Fruit fly (Drosophila melanogaster) whole organism, wandering third instar larva: ENCODE data around the gene CG12003.
A peak's percentile ranks its signal among the peaks of the same experiment; 100 is the strongest.

Experiments used
- Abd-B ChIP-seq: fragments of >200 bp; optimal IDR thresholded peaks from 2 replicates; lab custom pipeline; 2017; ENCODE audit warnings: missing biosample characterization, missing genetic modification characterization
- CG32264 ChIP-seq: fragments of 200-800 bp; sonication (Bioruptor generic); optimal IDR thresholded peaks from 2 replicates; lab custom pipeline; 2016; ENCODE audit warnings: missing biosample characterization, missing genetic modification characterization
- CG9705 ChIP-seq: fragments of 200-800 bp; sonication (Bioruptor generic); optimal IDR thresholded peaks from 2 replicates; lab custom pipeline; 2018; ENCODE audit warnings: missing biosample characterization, mild to moderate bottlenecking, missing genetic modification characterization
- CrebA ChIP-seq: fragments of 200-800 bp; sonication (Bioruptor generic); optimal IDR thresholded peaks from 2 replicates; lab custom pipeline; 2016; ENCODE audit warnings: missing biosample characterization, mild to moderate bottlenecking, missing genetic modification characterization, borderline replicate concordance
- Dfd ChIP-seq: fragments of >200 bp; optimal IDR thresholded peaks from 2 replicates; lab custom pipeline; 2017; ENCODE audit warnings: missing biosample characterization, missing genetic modification characterization
- Dif ChIP-seq: fragments of 200-275, 200-300 bp; sonication (Bioruptor generic); optimal IDR thresholded peaks from 2 replicates; lab custom pipeline; 2018; ENCODE audit warnings: missing biosample characterization, missing genetic modification characterization; ENCODE audit not compliant: partially characterized antibody
- GATAd ChIP-seq: sonication (Bioruptor generic); optimal IDR thresholded peaks from 2 replicates; lab custom pipeline; 2016; ENCODE audit warnings: missing biosample characterization, missing genetic modification characterization
- HLH106 ChIP-seq: fragments of 200-800 bp; optimal IDR thresholded peaks from 3 replicates; lab custom pipeline; 2019; ENCODE audit warnings: missing biosample characterization, mild to moderate bottlenecking, missing genetic modification characterization, moderate library complexity
- Hnf4 ChIP-seq: fragments of 200-800 bp; sonication (Bioruptor generic); optimal IDR thresholded peaks from 2 replicates; lab custom pipeline; 2016; ENCODE audit warnings: missing biosample characterization, mild to moderate bottlenecking, missing genetic modification characterization
- Hr78 ChIP-seq: fragments of >200 bp; optimal IDR thresholded peaks from 2 replicates; lab custom pipeline; 2017; ENCODE audit warnings: missing biosample characterization, missing genetic modification characterization
- Hr83 ChIP-seq: fragments of 200-300 bp; sonication (Bioruptor generic); optimal IDR thresholded peaks from 2 replicates; lab custom pipeline; 2016; ENCODE audit warnings: missing biosample characterization, mild to moderate bottlenecking, missing genetic modification characterization, moderate library complexity; ENCODE audit not compliant: poor library complexity, severe bottlenecking
- Jra ChIP-seq: sonication (Bioruptor generic); optimal IDR thresholded peaks from 2 replicates; lab custom pipeline; 2016; ENCODE audit warnings: missing biosample characterization, missing genetic modification characterization
- Mio ChIP-seq: sonication (Bioruptor generic); optimal IDR thresholded peaks from 2 replicates; lab custom pipeline; 2016; ENCODE audit warnings: missing biosample characterization, missing genetic modification characterization
- Myc ChIP-seq: fragments of >200 bp; optimal IDR thresholded peaks from 2 replicates; lab custom pipeline; 2017
- N ChIP-seq: fragments of >200 bp; optimal IDR thresholded peaks from 2 replicates; lab custom pipeline; 2018; ENCODE audit warnings: missing biosample characterization, missing external identifiers, missing genetic modification characterization
- OdsH ChIP-seq: fragments of 200-800 bp; sonication (Bioruptor generic); optimal IDR thresholded peaks from 2 replicates; lab custom pipeline; 2016; ENCODE audit warnings: missing biosample characterization, mild to moderate bottlenecking, missing genetic modification characterization
- Rel ChIP-seq, 2 experiments: fragments of 200-800 bp; sonication (Bioruptor generic) in 1 of 2; optimal IDR thresholded peaks; 2 replicates in 1 of 2; 3 replicates in 1 of 2; lab custom pipeline; 2016 to 2019; ENCODE audit warnings: mild to moderate bottlenecking in 2 of 2, missing biosample characterization in 2 of 2, missing genetic modification characterization in 2 of 2, moderate library complexity in 1 of 2
- Sp1 ChIP-seq: fragments of 200-800 bp; sonication (Bioruptor generic); optimal IDR thresholded peaks from 3 replicates; lab custom pipeline; 2019; ENCODE audit warnings: missing biosample characterization, mild to moderate bottlenecking, missing genetic modification characterization, moderate library complexity
- Vsx2 ChIP-seq: fragments of 200-300, 225-300 bp; sonication (Bioruptor generic); optimal IDR thresholded peaks from 2 replicates; lab custom pipeline; 2018; ENCODE audit warnings: missing biosample characterization, missing genetic modification characterization; ENCODE audit not compliant: partially characterized antibody
- br ChIP-seq: fragments of 200-800 bp; sonication (Bioruptor generic); optimal IDR thresholded peaks from 2 replicates; lab custom pipeline; 2016; ENCODE audit warnings: missing biosample characterization, missing genetic modification characterization
- brk ChIP-seq: fragments of 200-800 bp; sonication (Bioruptor generic); optimal IDR thresholded peaks from 2 replicates; lab custom pipeline; 2016; ENCODE audit warnings: missing biosample characterization, mild to moderate bottlenecking, missing genetic modification characterization
- dl ChIP-seq, 2 experiments: fragments of 175-275, 200-275 bp in 1 of 2; fragments of 200-275 bp in 1 of 2; sonication (Bioruptor generic); optimal IDR thresholded peaks; lab custom pipeline; 2018; ENCODE audit warnings: mild to moderate bottlenecking in 2 of 2, missing biosample characterization in 2 of 2, missing genetic modification characterization in 2 of 2, moderate library complexity in 2 of 2; ENCODE audit not compliant: partially characterized antibody in 2 of 2, insufficient read depth in 1 of 2
- dmrt93B ChIP-seq: fragments of 200-800 bp; sonication (Bioruptor generic); optimal IDR thresholded peaks from 2 replicates; lab custom pipeline; 2018; ENCODE audit warnings: missing biosample characterization, mild to moderate bottlenecking, missing genetic modification characterization
- dsf ChIP-seq: sonication (Bioruptor generic); optimal IDR thresholded peaks from 2 replicates; lab custom pipeline; 2016; ENCODE audit warnings: missing biosample characterization, missing genetic modification characterization, borderline replicate concordance
- ey ChIP-seq: fragments of 200-800 bp; sonication (Bioruptor generic); optimal IDR thresholded peaks from 2 replicates; lab custom pipeline; 2016; ENCODE audit warnings: missing biosample characterization, missing genetic modification characterization
- foxo ChIP-seq, 2 experiments: fragments of 200-800 bp; sonication (Bioruptor generic); optimal IDR thresholded peaks; 2 replicates in 1 of 2; 3 replicates in 1 of 2; lab custom pipeline; 2016 to 2017; ENCODE audit warnings: missing biosample characterization in 2 of 2, missing genetic modification characterization in 2 of 2
- fru ChIP-seq: fragments of 200-800 bp; sonication (Bioruptor generic); optimal IDR thresholded peaks from 3 replicates; lab custom pipeline; 2016; ENCODE audit warnings: missing biosample characterization, mild to moderate bottlenecking, missing genetic modification characterization
- h ChIP-seq: fragments of 200-800 bp; sonication (Bioruptor generic); optimal IDR thresholded peaks from 3 replicates; lab custom pipeline; 2016; ENCODE audit warnings: missing biosample characterization, mild to moderate bottlenecking, missing genetic modification characterization
- jim ChIP-seq: fragments of 175-275, 200-325 bp; sonication (Bioruptor generic); optimal IDR thresholded peaks from 2 replicates; lab custom pipeline; 2016; ENCODE audit warnings: missing biosample characterization, mild to moderate bottlenecking, missing genetic modification characterization
- lola ChIP-seq: fragments of >200 bp; optimal IDR thresholded peaks from 2 replicates; lab custom pipeline; 2017; ENCODE audit warnings: missing biosample characterization, missing genetic modification characterization
- rgr ChIP-seq: fragments of 200-800 bp; sonication (Bioruptor generic); optimal IDR thresholded peaks from 3 replicates; lab custom pipeline; 2016; ENCODE audit warnings: missing biosample characterization, mild to moderate bottlenecking, missing genetic modification characterization
- sage ChIP-seq: fragments of 200-800 bp; sonication (Bioruptor generic); optimal IDR thresholded peaks from 2 replicates; lab custom pipeline; 2016; ENCODE audit warnings: missing biosample characterization, mild to moderate bottlenecking, missing genetic modification characterization
- tai ChIP-seq: sonication (Bioruptor generic); optimal IDR thresholded peaks from 2 replicates; lab custom pipeline; 2016; ENCODE audit warnings: missing biosample characterization, missing genetic modification characterization
- usp ChIP-seq: fragments of >200 bp; optimal IDR thresholded peaks from 2 replicates; lab custom pipeline; 2017; ENCODE audit warnings: missing biosample characterization, missing genetic modification characterization
- woc ChIP-seq: sonication (Bioruptor generic); optimal IDR thresholded peaks from 2 replicates; lab custom pipeline; 2016; ENCODE audit warnings: missing biosample characterization, mild to moderate bottlenecking, missing genetic modification characterization

Gene CG12003

dm6 chr3L:1549148-1549547 lies 16.0 kb upstream of the CG12003 start:
- TF ChIP-seq brk (GFP tag; lab: Kevin White, UChicago) (no peak), h (no peak), Sp1 (GFP tag; lab: Kevin White, UChicago) (no peak), dmrt93B (GFP tag; lab: Kevin White, UChicago) (no peak), Myc (lab: Kevin White, UChicago) (no peak), Hr83 (GFP tag; lab: Kevin White, UChicago) (peak; percentile 54), Dif (GFP tag; lab: Kevin White, UChicago) (no peak), Vsx2 (GFP tag; lab: Kevin White, UChicago) (no peak), N (GFP tag; lab: Kevin White, UChicago) (no peak), CG9705 (GFP tag; lab: Kevin White, UChicago) (no peak), Hnf4 (GFP tag; lab: Kevin White, UChicago) (peak; percentile 5), OdsH (no peak), rgr (GFP tag; lab: Kevin White, UChicago) (peak; percentile 12), CG32264 (no peak), Rel (GFP tag; optimal IDR thresholded peaks at IDR 0.05; lab: Kevin White, UChicago) (no peak), Rel (tag; optimal IDR thresholded peaks at IDR 0.05; lab: Kevin White, UChicago) (no peak), sage (GFP tag; lab: Kevin White, UChicago) (no peak)
- TF ChIP-seq, all 38 proteins: peak for 3

- TF ChIP-seq Jra (GFP tag; lab: Kevin White, UChicago), result no peak
- no peak for TF ChIP-seq jim (GFP tag; lab: Kevin White, UChicago)
- no peak for TF ChIP-seq Hr83 (GFP tag; lab: Kevin White, UChicago)
- no peak for TF ChIP-seq HLH106 (tag; lab: Kevin White, UChicago)
- TF ChIP-seq Mio (GFP tag; lab: Kevin White, UChicago), result no peak
These were observed 15.5 kb upstream of the CG12003 start for dm6 chr3L:1549634-1550071.

- no peak for TF ChIP-seq woc (GFP tag; lab: Kevin White, UChicago)
- no peak for TF ChIP-seq br
- no peak for TF ChIP-seq dl (GFP tag; optimal IDR thresholded peaks at IDR 0.05; lab: Kevin White, UChicago; ENCODE audit: insufficient read depth in 1 of 2, partially characterized antibody in 2 of 2)
- no peak for TF ChIP-seq fru (GFP tag; lab: Kevin White, UChicago)
- TF ChIP-seq N (GFP tag; lab: Kevin White, UChicago), result no peak
- TF ChIP-seq rgr (GFP tag; lab: Kevin White, UChicago), result no peak
- TF ChIP-seq HLH106 (tag; lab: Kevin White, UChicago), result no peak
- TF ChIP-seq h, result no peak
- TF ChIP-seq Abd-B, result no peak
- no peak for TF ChIP-seq Vsx2 (GFP tag; lab: Kevin White, UChicago)
- TF ChIP-seq GATAd (GFP tag; lab: Kevin White, UChicago), result no peak
- TF ChIP-seq, all 38 proteins: peak for 0
These were observed 14.3 kb upstream of the CG12003 start for dm6 chr3L:1550914-1551313.

- TF ChIP-seq Abd-B (no peak), OdsH (no peak), lola (no peak), woc (GFP tag; lab: Kevin White, UChicago) (no peak), Vsx2 (GFP tag; lab: Kevin White, UChicago) (no peak), Rel (GFP tag; optimal IDR thresholded peaks at IDR 0.05; lab: Kevin White, UChicago) (no peak), Rel (tag; optimal IDR thresholded peaks at IDR 0.05; lab: Kevin White, UChicago) (no peak), br (no peak), HLH106 (tag; lab: Kevin White, UChicago) (no peak), foxo (GFP tag; optimal IDR thresholded peaks at IDR 0.05; lab: Kevin White, UChicago) (no peak)
These were observed 12.0 kb upstream of the CG12003 start, which contains the start of gene Pcyt2 for dm6 chr3L:1553193-1553592. Pcyt2 (plus strand) TSS chr3L:1553493.

- TF ChIP-seq HLH106 (tag; lab: Kevin White, UChicago), result peak; percentile 92
- TF ChIP-seq Rel (GFP tag; optimal IDR thresholded peaks at IDR 0.05; lab: Kevin White, UChicago), result peak; percentile 61
- peak; percentile 66 for TF ChIP-seq Rel (tag; optimal IDR thresholded peaks at IDR 0.05; lab: Kevin White, UChicago)
- no peak for TF ChIP-seq Dfd
- no peak for TF ChIP-seq Vsx2 (GFP tag; lab: Kevin White, UChicago)
- TF ChIP-seq fru (GFP tag; lab: Kevin White, UChicago), result peak; percentile 80
- TF ChIP-seq Myc (lab: Kevin White, UChicago), result no peak
- TF ChIP-seq CrebA (GFP tag; lab: Kevin White, UChicago), result no peak
- TF ChIP-seq dsf, result no peak
- no peak for TF ChIP-seq Mio (GFP tag; lab: Kevin White, UChicago)
- no peak for TF ChIP-seq tai (GFP tag; lab: Kevin White, UChicago)
- TF ChIP-seq Hr83 (GFP tag; lab: Kevin White, UChicago), result peak; percentile 31
- no peak for TF ChIP-seq jim (GFP tag; lab: Kevin White, UChicago)
- no peak for TF ChIP-seq Abd-B
- TF ChIP-seq Sp1 (GFP tag; lab: Kevin White, UChicago), result peak; percentile 87
- TF ChIP-seq lola, result no peak
- TF ChIP-seq ey (GFP tag; lab: Kevin White, UChicago), result peak; percentile 80
- TF ChIP-seq h, result peak; percentile 90
- TF ChIP-seq rgr (GFP tag; lab: Kevin White, UChicago), result peak; percentile 90
- TF ChIP-seq sage (GFP tag; lab: Kevin White, UChicago), result no peak
- TF ChIP-seq woc (GFP tag; lab: Kevin White, UChicago), result peak; percentile 67
- TF ChIP-seq br, result peak; percentile 78
- TF ChIP-seq CG32264, result peak; percentile 9
- TF ChIP-seq Dif (GFP tag; lab: Kevin White, UChicago), result no peak
- TF ChIP-seq Hr78 (GFP tag; lab: Kevin White, UChicago), result no peak
- no peak for TF ChIP-seq usp (GFP tag; lab: Kevin White, UChicago)
- peak; percentile 90 for TF ChIP-seq Hnf4 (GFP tag; lab: Kevin White, UChicago)
These were observed 6.9 kb upstream of the CG12003 start, which contains the start of the genes Pex10 and CG12099 for dm6 chr3L:1558178-1558788. Pex10 (plus strand) TSS chr3L:1558228. CG12099 (minus strand) TSS chr3L:1558484.
